Worm (Caenorhabditis elegans): ENCODE measurements around the gene stc-1.

stc-1 gene

DNA sequence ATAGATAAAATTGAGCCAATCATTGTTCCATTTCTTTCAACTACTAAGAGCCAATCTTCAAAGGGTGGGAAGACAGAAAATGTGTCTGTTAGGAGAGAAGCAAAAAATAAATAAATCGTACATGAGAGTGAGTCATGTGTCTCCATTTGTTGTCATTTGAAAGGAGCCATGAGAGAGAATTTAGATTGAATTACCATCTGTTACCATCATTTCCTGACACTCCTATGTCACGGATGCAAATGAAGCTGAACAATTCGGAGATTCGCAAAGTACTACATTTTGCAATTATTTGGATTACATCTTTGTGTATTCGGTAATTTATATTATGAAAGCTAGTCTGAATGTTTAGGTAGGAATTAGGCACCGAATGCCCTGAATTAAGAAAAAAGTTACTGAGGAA lies 22.5 kb upstream of the stc-1 start:
- TF ChIP-seq sptf-1 (tag; optimal IDR thresholded peaks at IDR 0.05) (no peak), lin-32 (GFP tag; optimal IDR thresholded peaks at IDR 0.05) (no peak), M03D4.4 (tag; optimal IDR thresholded peaks at IDR 0.05) (no peak), ces-1 (GFP tag; optimal IDR thresholded peaks at IDR 0.05) (peak; percentile 93), mls-2 (tag; optimal IDR thresholded peaks at IDR 0.05) (no peak), nhr-12 (tag; optimal IDR thresholded peaks at IDR 0.05) (no peak)

DNA sequence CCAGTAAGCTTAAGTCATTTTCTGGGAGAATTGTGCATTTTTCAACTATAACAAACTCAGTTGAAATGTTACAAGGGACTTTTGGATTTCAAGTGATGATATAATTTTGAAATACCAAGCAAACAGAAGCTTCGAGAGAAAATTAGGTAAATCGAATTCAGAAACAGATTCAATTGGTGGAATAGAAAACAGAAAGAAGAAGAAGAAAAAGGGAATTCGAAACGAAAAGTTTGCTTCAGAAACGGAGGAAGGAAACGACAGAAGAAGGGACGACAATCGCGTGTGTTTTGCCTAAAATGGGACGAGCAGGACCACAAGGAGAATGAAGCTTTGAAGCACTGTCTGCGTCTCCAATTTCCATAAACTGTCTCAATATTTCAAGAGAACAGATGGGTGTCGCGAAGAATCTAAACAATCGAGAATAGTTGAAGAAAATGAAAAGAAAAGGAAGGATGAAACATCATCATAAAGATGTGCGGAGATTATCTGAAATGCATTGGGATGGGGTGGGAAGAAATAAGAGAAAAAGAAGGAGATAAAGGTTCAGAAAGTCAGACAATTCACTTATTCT lies 21.8 kb upstream of the stc-1 start:
- TF ChIP-seq nhr-28 (tag; optimal IDR thresholded peaks at IDR 0.05) (no peak), lin-32 (GFP tag; optimal IDR thresholded peaks at IDR 0.05) (no peak), ces-1 (GFP tag; optimal IDR thresholded peaks at IDR 0.05) (peak; percentile 99), elt-1 (tag; optimal IDR thresholded peaks at IDR 0.05; ENCODE audit: borderline replicate concordance, insufficient read depth) (peak; percentile 43), nhr-12 (tag; optimal IDR thresholded peaks at IDR 0.05) (no peak)

DNA sequence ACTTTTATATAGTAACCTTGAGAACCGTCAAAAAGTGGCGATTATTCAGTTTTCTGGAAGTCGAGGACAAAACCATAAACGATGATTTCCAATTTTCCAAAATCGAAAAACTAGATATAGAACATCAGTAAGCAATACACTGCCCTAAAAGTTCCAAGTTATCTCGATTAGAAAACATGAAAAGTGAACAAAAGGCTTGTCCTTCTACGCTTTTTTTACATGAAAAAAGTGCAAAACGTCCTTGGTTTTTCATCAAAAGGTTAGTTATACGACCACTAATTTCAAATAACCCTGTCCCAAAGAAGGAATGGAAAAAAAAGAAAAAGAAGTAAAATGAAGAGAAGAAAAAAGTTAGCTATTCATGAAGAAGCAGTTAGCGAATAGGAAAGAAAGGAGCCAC lies 20.0 kb upstream of the stc-1 start:
- TF ChIP-seq nhr-28 (tag; optimal IDR thresholded peaks at IDR 0.05) = no peak
- TF ChIP-seq cnd-1 (tag; optimal IDR thresholded peaks at IDR 0.05) = no peak
- no peak for TF ChIP-seq mls-2 (tag; optimal IDR thresholded peaks at IDR 0.05)
- TF ChIP-seq elt-3 (tag; optimal IDR thresholded peaks at IDR 0.05) = no peak
- no peak for TF ChIP-seq blmp-1 (tag; optimal IDR thresholded peaks at IDR 0.05)
- no peak for TF ChIP-seq elt-1 (tag; optimal IDR thresholded peaks at IDR 0.05; ENCODE audit: borderline replicate concordance, insufficient read depth)
- no peak for TF ChIP-seq nhr-2 (tag; optimal IDR thresholded peaks at IDR 0.05)
- TF ChIP-seq drap-1 (GFP tag; optimal IDR thresholded peaks at IDR 0.05) = no peak
- TF ChIP-seq unc-62 (GFP tag; optimal IDR thresholded peaks at IDR 0.05) = no peak
- no peak for TF ChIP-seq sptf-1 (tag; optimal IDR thresholded peaks at IDR 0.05)
- no peak for TF ChIP-seq ces-1 (GFP tag; optimal IDR thresholded peaks at IDR 0.05)
- TF ChIP-seq sem-2 (GFP tag; optimal IDR thresholded peaks at IDR 0.05) = no peak
- TF ChIP-seq lsy-2 (tag; optimal IDR thresholded peaks at IDR 0.05) = no peak
- no peak for TF ChIP-seq lin-13 (tag; optimal IDR thresholded peaks at IDR 0.05)
- TF ChIP-seq lin-32 (GFP tag; optimal IDR thresholded peaks at IDR 0.05) = no peak
- no peak for TF ChIP-seq pha-4 (tag; optimal IDR thresholded peaks at IDR 0.05)
- TF ChIP-seq ceh-43 (GFP tag; optimal IDR thresholded peaks at IDR 0.05) = no peak
- TF ChIP-seq ztf-11 (tag; optimal IDR thresholded peaks at IDR 0.05) = no peak
- TF ChIP-seq tbx-8 (GFP tag; optimal IDR thresholded peaks at IDR 0.05) = no peak

DNA sequence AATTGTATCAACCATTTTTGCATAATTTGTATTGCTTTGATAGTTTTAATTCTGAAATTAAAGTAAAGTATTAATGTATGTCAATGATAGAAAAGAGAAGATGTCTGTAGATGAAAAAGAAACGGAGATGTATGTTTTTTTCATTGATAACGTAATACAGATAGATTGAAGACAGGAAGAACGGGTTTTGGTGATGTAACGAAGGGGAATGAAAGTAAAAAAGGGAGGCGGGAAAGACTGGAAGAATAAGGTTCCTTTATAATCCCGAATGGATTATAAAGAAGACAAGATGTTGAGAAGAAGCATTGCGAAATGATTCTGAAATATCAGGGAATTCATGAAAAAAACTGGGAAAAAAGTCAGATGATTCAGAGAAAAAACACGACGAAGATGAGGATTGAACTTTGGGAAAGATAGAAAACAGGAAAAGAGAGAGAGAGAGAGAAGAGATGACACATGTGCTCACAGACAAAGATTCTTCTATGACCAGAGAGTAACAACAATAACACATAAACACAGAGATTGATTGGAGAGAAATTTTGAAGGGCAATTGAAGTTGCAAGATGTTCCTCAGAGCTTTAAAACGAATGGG lies 19.2 kb upstream of the stc-1 start, which contains the start of gene F54C9.11:
Gene F54C9.11 (minus strand): TSS at position 51 of the 592 bp plus-strand sequence.
- TF ChIP-seq nhr-237 (tag; optimal IDR thresholded peaks at IDR 0.05) = no peak
- no peak for TF ChIP-seq ceh-39 (tag; optimal IDR thresholded peaks at IDR 0.05)
- no peak for TF ChIP-seq unc-39 (tag; optimal IDR thresholded peaks at IDR 0.05)
- no peak for TF ChIP-seq M03D4.4 (tag; optimal IDR thresholded peaks at IDR 0.05)
- TF ChIP-seq zip-8 (tag; optimal IDR thresholded peaks at IDR 0.05) = no peak
- TF ChIP-seq nhr-76 (tag; optimal IDR thresholded peaks at IDR 0.05) = no peak
- TF ChIP-seq pha-4 (tag; optimal IDR thresholded peaks at IDR 0.05) = no peak
- no peak for TF ChIP-seq hlh-1 (tag; optimal IDR thresholded peaks at IDR 0.05)
- no peak for TF ChIP-seq ceh-43 (GFP tag; optimal IDR thresholded peaks at IDR 0.05)
- no peak for TF ChIP-seq nhr-28 (tag; optimal IDR thresholded peaks at IDR 0.05)
- TF ChIP-seq cnd-1 (tag; optimal IDR thresholded peaks at IDR 0.05) = no peak

DNA sequence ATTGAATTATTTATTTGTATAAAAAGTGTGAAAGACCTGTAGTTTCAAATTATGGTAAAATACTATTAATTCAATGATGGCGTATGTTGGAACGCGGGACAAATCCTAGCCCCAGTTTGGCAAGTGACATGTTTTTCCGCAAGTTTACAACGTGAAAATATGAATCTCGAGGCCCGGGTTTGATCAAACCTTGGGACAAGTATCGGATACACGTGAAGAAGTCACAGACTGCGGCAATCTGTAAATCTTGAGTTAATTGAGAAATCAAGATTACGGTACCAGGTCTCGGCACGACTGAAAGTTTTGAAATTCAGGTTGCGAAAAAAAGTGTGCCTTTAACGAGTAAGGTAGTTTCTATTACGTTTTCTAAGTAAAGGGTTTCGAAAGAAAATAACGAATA lies 17.1 kb upstream of the stc-1 start:
- TF ChIP-seq mep-1 (tag; optimal IDR thresholded peaks at IDR 0.05) = no peak
- no peak for TF ChIP-seq elt-1 (tag; optimal IDR thresholded peaks at IDR 0.05; ENCODE audit: borderline replicate concordance, insufficient read depth)
- TF ChIP-seq sptf-1 (tag; optimal IDR thresholded peaks at IDR 0.05) = no peak
- no peak for TF ChIP-seq blmp-1 (tag; optimal IDR thresholded peaks at IDR 0.05)
- TF ChIP-seq nhr-2 (tag; optimal IDR thresholded peaks at IDR 0.05) = no peak
- TF ChIP-seq unc-39 (tag; optimal IDR thresholded peaks at IDR 0.05) = no peak
- no peak for TF ChIP-seq elt-3 (tag; optimal IDR thresholded peaks at IDR 0.05)
- TF ChIP-seq ztf-11 (tag; optimal IDR thresholded peaks at IDR 0.05) = no peak

DNA sequence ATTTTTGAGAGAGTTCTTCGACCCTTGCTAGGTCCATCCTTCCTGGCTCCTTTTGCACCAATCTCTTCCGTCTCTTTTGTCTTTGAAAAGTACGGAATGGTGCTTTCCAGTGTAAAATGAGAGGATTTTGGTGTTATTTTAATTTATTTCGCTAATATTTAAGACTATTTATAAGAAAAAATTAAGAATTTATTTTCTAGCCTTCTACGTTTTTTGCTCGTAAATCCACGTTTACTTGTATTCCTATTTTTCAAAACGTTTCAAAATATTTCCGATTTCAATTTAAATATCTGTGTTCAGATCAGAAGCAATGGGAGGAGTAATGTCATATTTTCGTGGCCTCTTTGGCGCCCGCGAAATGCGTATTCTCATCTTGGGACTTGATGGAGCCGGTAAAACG lies 15.8 kb upstream of the stc-1 start, which contains the start of gene arl-1:
Gene arl-1 (plus strand): TSS at position 301 of the 400 bp plus-strand sequence.
- TF ChIP-seq mab-5 (tag; optimal IDR thresholded peaks at IDR 0.05) = no peak
- no peak for TF ChIP-seq ceh-43 (GFP tag; optimal IDR thresholded peaks at IDR 0.05)
- TF ChIP-seq lsy-2 (tag; optimal IDR thresholded peaks at IDR 0.05) = no peak
- TF ChIP-seq ceh-39 (tag; optimal IDR thresholded peaks at IDR 0.05) = no peak
- no peak for TF ChIP-seq ztf-11 (tag; optimal IDR thresholded peaks at IDR 0.05)
- TF ChIP-seq cnd-1 (tag; optimal IDR thresholded peaks at IDR 0.05) = no peak
- TF ChIP-seq bed-3 (GFP tag; optimal IDR thresholded peaks at IDR 0.05) = no peak
- TF ChIP-seq mls-2 (tag; optimal IDR thresholded peaks at IDR 0.05) = no peak
- no peak for TF ChIP-seq unc-120 (tag; optimal IDR thresholded peaks at IDR 0.05; ENCODE audit: poor library complexity, severe bottlenecking)
- no peak for TF ChIP-seq tbx-8 (GFP tag; optimal IDR thresholded peaks at IDR 0.05)
- no peak for TF ChIP-seq hlh-1 (tag; optimal IDR thresholded peaks at IDR 0.05)
- no peak for TF ChIP-seq unc-39 (tag; optimal IDR thresholded peaks at IDR 0.05)
- TF ChIP-seq sem-2 (GFP tag; optimal IDR thresholded peaks at IDR 0.05) = no peak
- no peak for TF ChIP-seq snpc-4 (tag; optimal IDR thresholded peaks at IDR 0.05)
- no peak for TF ChIP-seq unc-62 (GFP tag; optimal IDR thresholded peaks at IDR 0.05)
- no peak for TF ChIP-seq ham-2 (GFP tag; optimal IDR thresholded peaks at IDR 0.05)
